Worm (Caenorhabditis elegans): Measurements from ENCODE around the gene pfd-1.

DNA sequence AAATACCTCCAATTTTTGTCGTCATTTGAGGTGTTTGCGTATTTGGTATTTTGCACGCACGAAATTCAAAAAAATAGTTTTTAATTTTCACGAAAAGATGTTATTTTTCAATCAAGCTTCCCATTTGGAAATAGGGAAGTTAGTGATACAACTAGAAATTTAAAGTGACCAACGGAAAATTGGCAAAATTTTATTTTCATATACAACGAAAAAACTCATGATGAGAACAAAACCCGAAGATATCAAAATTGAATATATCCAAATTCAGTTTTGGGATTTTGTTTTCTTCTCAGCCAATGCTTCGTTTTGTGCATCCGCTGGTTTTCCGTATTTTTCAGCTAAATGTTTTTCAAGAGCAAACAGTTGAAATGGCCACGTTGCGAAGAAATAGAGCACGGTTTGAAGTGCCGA is 4.0 kb upstream of the pfd-1 start:
- no peak for TF ChIP-seq Y116A8C.19 (tag; optimal IDR thresholded peaks at IDR 0.05; ENCODE audit: borderline replicate concordance)
- no peak for TF ChIP-seq ces-1 (GFP tag; optimal IDR thresholded peaks at IDR 0.05)
- TF ChIP-seq hlh-17 (GFP tag; optimal IDR thresholded peaks at IDR 0.05; ENCODE audit: borderline replicate concordance): no peak
- TF ChIP-seq pqm-1 (tag; optimal IDR thresholded peaks at IDR 0.05): no peak
- no peak for TF ChIP-seq dsc-1 (tag; optimal IDR thresholded peaks at IDR 0.05)
- no peak for TF ChIP-seq ama-1 (optimal IDR thresholded peaks at IDR 0.05)
- no peak for TF ChIP-seq mef-2 (tag; optimal IDR thresholded peaks at IDR 0.05)
- no peak for TF ChIP-seq pag-3 (tag; optimal IDR thresholded peaks at IDR 0.05; ENCODE audit: borderline replicate concordance, insufficient read depth)
- no peak for TF ChIP-seq nhr-237 (tag; optimal IDR thresholded peaks at IDR 0.05)
- no peak for TF ChIP-seq nhr-76 (tag; optimal IDR thresholded peaks at IDR 0.05)

All from whole organism, L1 larva.